Fruit fly (Drosophila melanogaster) ovary, adult (tissue): ENCODE data around the gene CG5440.

Source experiments
- CG17801 ChIP-seq: fragments of 200-800 bp; optimal IDR thresholded peaks from 2 replicates; lab custom pipeline; 2019; ENCODE audit warnings: missing biosample characterization, mild to moderate bottlenecking, missing genetic modification characterization, moderate library complexity; ENCODE audit not compliant: partially characterized antibody

The CG5440 gene

dm6 chr2L:1333828-1334227 is at the start of gene CG5440:
TSS of gene CG5440 (plus strand) at chr2L:1334128.
- TF ChIP-seq CG17801, result no peak

- no peak for TF ChIP-seq CG17801
Measured at dm6 chr2L:1312321-1312720, 21.6 kb upstream of the CG5440 start.

dm6 chr2L:1315283-1315682 is 18.6 kb upstream of the CG5440 start:
- TF ChIP-seq CG17801, result no peak

- TF ChIP-seq CG17801, result no peak
Measured at dm6 chr2L:1316422-1316821, 17.5 kb upstream of the CG5440 start.

- no peak for TF ChIP-seq CG17801
Measured at dm6 chr2L:1328861-1329260, 5.1 kb upstream of the CG5440 start, which contains the start of gene a5. TSS of gene a5 (plus strand) at chr2L:1329161.

dm6 chr2L:1341995-1342394 is 8.1 kb downstream of the CG5440 start, which contains the start of gene CG33923:
TSS of gene CG33923 (minus strand) at chr2L:1342095.
- no peak for TF ChIP-seq CG17801

- TF ChIP-seq CG17801, result no peak
Measured at dm6 chr2L:1344071-1344470, 10.1 kb downstream of the CG5440 start, which contains the start of the genes CG33922 and Cdlc2. TSS of gene CG33922 (minus strand) at chr2L:1344171. TSS of gene Cdlc2 (plus strand) at chr2L:1344400.

dm6 chr2L:1346034-1346433 is 12.1 kb downstream of the CG5440 start:
- no peak for TF ChIP-seq CG17801

- no peak for TF ChIP-seq CG17801
Measured at dm6 chr2L:1352768-1353167, 18.8 kb downstream of the CG5440 start, which contains the start of gene CG5556. TSS of gene CG5556 (minus strand) at chr2L:1352868.

dm6 chr2L:1354009-1354408 is 20.1 kb downstream of the CG5440 start, which contains the start of gene CG5561:
TSS of gene CG5561 (minus strand) at chr2L:1354109.
- TF ChIP-seq CG17801, result no peak

dm6 chr2L:1354819-1355218 is 20.9 kb downstream of the CG5440 start, which contains the start of gene CG31924:
TSS of gene CG31924 (minus strand) at chr2L:1354919.
- TF ChIP-seq CG17801, result no peak

dm6 chr2L:1355824-1356223 is 21.9 kb downstream of the CG5440 start, which contains the start of gene CG5565:
TSS of gene CG5565 (minus strand) at chr2L:1355924.
- TF ChIP-seq CG17801, result no peak

dm6 chr2L:1359690-1360089 is 25.8 kb downstream of the CG5440 start, which contains the start of gene CG31659:
TSS of gene CG31659 (minus strand) at chr2L:1359790.
- TF ChIP-seq CG17801, result no peak

dm6 chr2L:1361771-1362632 is 28.1 kb downstream of the CG5440 start, which contains the start of gene NLaz:
TSS of gene NLaz (minus strand) at chr2L:1361821.
- TF ChIP-seq CG17801, result no peak

- TF ChIP-seq CG17801, result no peak
Measured at dm6 chr2L:1365037-1365436, 31.1 kb downstream of the CG5440 start.

dm6 chr2L:1367696-1368095 is 33.8 kb downstream of the CG5440 start, which contains the start of gene CG14346:
TSS of gene CG14346 (plus strand) at chr2L:1367996.
- TF ChIP-seq CG17801, result no peak

dm6 chr2L:1377635-1378034 is 43.7 kb downstream of the CG5440 start:
- no peak for TF ChIP-seq CG17801
